Worm (Caenorhabditis elegans): ENCODE results near the gene snu-13.

The snu-13 gene

ce11 chrII:10662279-10662678 lies 3.9 kb upstream of the snu-13 start:
- TF ChIP-seq K09A11.1 (tag; optimal IDR thresholded peaks at IDR 0.05; ENCODE audit: insufficient read depth) (no peak), elt-4 (tag; optimal IDR thresholded peaks at IDR 0.05) (no peak), lim-6 (tag; optimal IDR thresholded peaks at IDR 0.05) (no peak), madf-2 (tag; optimal IDR thresholded peaks at IDR 0.05) (no peak), ceh-19 (GFP tag; optimal IDR thresholded peaks at IDR 0.05) (no peak), dmd-4 (tag; optimal IDR thresholded peaks at IDR 0.05; ENCODE audit: borderline replicate concordance) (no peak), fkh-6 (tag; optimal IDR thresholded peaks at IDR 0.05) (no peak), sox-4 (tag; optimal IDR thresholded peaks at IDR 0.05) (no peak)

ce11 chrII:10661448-10662064 lies 3.1 kb upstream of the snu-13 start:
- no peak for TF ChIP-seq C08G9.2 (tag; optimal IDR thresholded peaks at IDR 0.05)
- TF ChIP-seq hlh-15 (tag; optimal IDR thresholded peaks at IDR 0.05) = no peak
- no peak for TF ChIP-seq zip-5 (tag; optimal IDR thresholded peaks at IDR 0.05)
- no peak for TF ChIP-seq dve-1 (tag; optimal IDR thresholded peaks at IDR 0.05)
- TF ChIP-seq ceh-22 (tag; optimal IDR thresholded peaks at IDR 0.05) = no peak
- TF ChIP-seq ztf-16 (tag; optimal IDR thresholded peaks at IDR 0.05) = no peak
- TF ChIP-seq eyg-1 (tag; optimal IDR thresholded peaks at IDR 0.05) = no peak
- no peak for TF ChIP-seq C38D4.7 (GFP tag; optimal IDR thresholded peaks at IDR 0.05)
- no peak for TF ChIP-seq K02D7.2 (tag; optimal IDR thresholded peaks at IDR 0.05)
- TF ChIP-seq nhr-11 (tag; optimal IDR thresholded peaks at IDR 0.05) = no peak

ce11 chrII:10660892-10661291 lies 2.5 kb upstream of the snu-13 start, which contains the start of gene marc-2:
Gene marc-2 (minus strand): TSS chrII:10660992.
- TF ChIP-seq ceh-22 (tag; optimal IDR thresholded peaks at IDR 0.05) = no peak
- TF ChIP-seq ceh-24 (tag; optimal IDR thresholded peaks at IDR 0.05) = no peak
- TF ChIP-seq unc-55 (GFP tag; optimal IDR thresholded peaks at IDR 0.05) = no peak
- TF ChIP-seq sox-2 (GFP tag; IDR thresholded peaks at IDR 0.05) = no peak
- TF ChIP-seq ahr-1 (tag; optimal IDR thresholded peaks at IDR 0.05) = no peak
- no peak for TF ChIP-seq hlh-6 (tag; optimal IDR thresholded peaks at IDR 0.05)
- no peak for TF ChIP-seq ceh-45 (GFP tag; IDR thresholded peaks at IDR 0.05)

ce11 chrII:10659585-10659984 lies 1.2 kb upstream of the snu-13 start:
- no peak for TF ChIP-seq nhr-232 (tag; optimal IDR thresholded peaks at IDR 0.05)
- no peak for TF ChIP-seq pha-4 (tag; optimal IDR thresholded peaks at IDR 0.05)
- TF ChIP-seq ahr-1 (tag; optimal IDR thresholded peaks at IDR 0.05) = no peak

ce11 chrII:10657632-10658108 lies 756 bp downstream of the snu-13 start, which contains the start of gene lact-3:
Gene lact-3 (minus strand): TSS chrII:10657682.
- TF ChIP-seq dmd-4 (tag; optimal IDR thresholded peaks at IDR 0.05; ENCODE audit: borderline replicate concordance) (no peak), elt-2 (tag; optimal IDR thresholded peaks at IDR 0.05) (peak; percentile 31)

ce11 chrII:10656395-10656794 lies 2.0 kb downstream of the snu-13 start:
- no peak for TF ChIP-seq dmd-4 (tag; optimal IDR thresholded peaks at IDR 0.05; ENCODE audit: borderline replicate concordance)
- no peak for TF ChIP-seq odd-2 (tag; optimal IDR thresholded peaks at IDR 0.05)
- TF ChIP-seq Y22D7AL.16 (tag; optimal IDR thresholded peaks at IDR 0.05) = no peak

ce11 chrII:10654435-10654834 lies 4.0 kb downstream of the snu-13 start:
- no peak for TF ChIP-seq fax-1 (tag; optimal IDR thresholded peaks at IDR 0.05)
- no peak for TF ChIP-seq odd-2 (tag; optimal IDR thresholded peaks at IDR 0.05)
- no peak for TF ChIP-seq ama-1 (optimal IDR thresholded peaks at IDR 0.05)
- TF ChIP-seq gmeb-2 (tag; optimal IDR thresholded peaks at IDR 0.05) = no peak
- no peak for TF ChIP-seq ceh-30 (tag; optimal IDR thresholded peaks at IDR 0.05)
- no peak for TF ChIP-seq ceh-34 (tag; optimal IDR thresholded peaks at IDR 0.05)
- no peak for TF ChIP-seq zip-5 (tag; optimal IDR thresholded peaks at IDR 0.05)
- no peak for TF ChIP-seq hlh-15 (tag; optimal IDR thresholded peaks at IDR 0.05)
- no peak for TF ChIP-seq ceh-14 (tag; optimal IDR thresholded peaks at IDR 0.05)
- no peak for TF ChIP-seq ceh-9 (tag; optimal IDR thresholded peaks at IDR 0.05)
- TF ChIP-seq sox-2 (GFP tag; IDR thresholded peaks at IDR 0.05) = no peak
- no peak for TF ChIP-seq tbx-7 (tag; optimal IDR thresholded peaks at IDR 0.05)
- TF ChIP-seq tbx-2 (tag; optimal IDR thresholded peaks at IDR 0.05) = no peak
- no peak for TF ChIP-seq pha-2 (tag; optimal IDR thresholded peaks at IDR 0.05)
- TF ChIP-seq lim-6 (tag; optimal IDR thresholded peaks at IDR 0.05) = no peak
- TF ChIP-seq Y22D7AL.16 (tag; optimal IDR thresholded peaks at IDR 0.05) = no peak
- TF ChIP-seq pax-1 (tag; optimal IDR thresholded peaks at IDR 0.05) = no peak
- TF ChIP-seq che-1 (tag; optimal IDR thresholded peaks at IDR 0.05) = no peak
